Fruit fly (Drosophila melanogaster) whole organism, adult: ENCODE measurements around the gene CARPB.

Experiments
- CG11617 ChIP-seq: fragments of 200-800 bp; sonication (Bioruptor generic); optimal IDR thresholded peaks from 2 replicates; lab custom pipeline; 2017; ENCODE audit warnings: mild to moderate bottlenecking, missing biosample characterization, missing genetic modification reagents, missing genetic modification characterization
- CG12768 ChIP-seq: fragments of 200-800 bp; sonication (Bioruptor generic); optimal IDR thresholded peaks from 2 replicates; lab custom pipeline; 2017; ENCODE audit warnings: missing biosample characterization, missing genetic modification characterization, mild to moderate bottlenecking, moderate library complexity, missing genetic modification reagents
- CG14711 ChIP-seq: fragments of 200-800 bp; sonication (Bioruptor generic); optimal IDR thresholded peaks from 2 replicates; lab custom pipeline; 2018; ENCODE audit warnings: missing biosample characterization, mild to moderate bottlenecking, missing genetic modification characterization, moderate library complexity
- CG1620 ChIP-seq: fragments of 200-800 bp; sonication (Bioruptor generic); optimal IDR thresholded peaks from 2 replicates; lab custom pipeline; 2016; ENCODE audit warnings: missing biosample characterization, missing genetic modification characterization
- CG33017 ChIP-seq: fragments of 200-800 bp; sonication (Bioruptor generic); optimal IDR thresholded peaks from 2 replicates; lab custom pipeline; 2018; ENCODE audit warnings: missing biosample characterization, mild to moderate bottlenecking, missing genetic modification characterization, moderate library complexity
- CG5204 ChIP-seq: fragments of 200-800 bp; sonication (Bioruptor generic); optimal IDR thresholded peaks from 2 replicates; lab custom pipeline; 2016; ENCODE audit warnings: missing biosample characterization, missing genetic modification characterization
- CG7045 ChIP-seq: fragments of 200-800 bp; sonication (Bioruptor generic); optimal IDR thresholded peaks from 2 replicates; lab custom pipeline; 2017; ENCODE audit warnings: missing biosample characterization, mild to moderate bottlenecking, missing genetic modification characterization
- CG7101 ChIP-seq: fragments of 200-800 bp; sonication (Bioruptor generic); optimal IDR thresholded peaks from 2 replicates; lab custom pipeline; 2018; ENCODE audit warnings: missing biosample characterization, mild to moderate bottlenecking, missing genetic modification characterization, moderate library complexity
- Clk ChIP-seq: fragments of 200-800 bp; sonication (Bioruptor generic); optimal IDR thresholded peaks from 2 replicates; lab custom pipeline; 2017; ENCODE audit warnings: missing biosample characterization, missing genetic modification characterization
- Crg-1 ChIP-seq: fragments of 200-800 bp; sonication (Bioruptor generic); optimal IDR thresholded peaks from 2 replicates; lab custom pipeline; 2016; ENCODE audit warnings: missing biosample characterization, missing genetic modification characterization
- Hr96 ChIP-seq: fragments of 200-800 bp; sonication (Bioruptor generic); optimal IDR thresholded peaks from 2 replicates; lab custom pipeline; 2016; ENCODE audit warnings: missing biosample characterization, missing genetic modification characterization
- Mnt ChIP-seq: fragments of 200-800 bp; sonication (Bioruptor generic); optimal IDR thresholded peaks from 2 replicates; lab custom pipeline; 2016; ENCODE audit warnings: missing biosample characterization, mild to moderate bottlenecking, missing genetic modification characterization
- bab1 ChIP-seq: fragments of 200-800 bp; sonication (Bioruptor generic); optimal IDR thresholded peaks from 3 replicates; lab custom pipeline; 2019; ENCODE audit warnings: missing biosample characterization, mild to moderate bottlenecking, missing genetic modification characterization, moderate library complexity
- cic ChIP-seq: fragments of 200-800 bp; sonication (Bioruptor generic); optimal IDR thresholded peaks from 2 replicates; lab custom pipeline; 2017; ENCODE audit warnings: missing biosample characterization, mild to moderate bottlenecking, missing genetic modification characterization, moderate library complexity
- cnc ChIP-seq, 2 experiments: fragments of >200 bp; optimal IDR thresholded peaks; 2 replicates each; lab custom pipeline; 2017
- kay ChIP-seq: fragments of 200-800 bp; sonication (Bioruptor generic); peaks from one replicate; lab custom pipeline; 2016; ENCODE audit warnings: missing biosample characterization, missing genetic modification characterization, borderline replicate concordance
- ovo ChIP-seq: fragments of 200-800 bp; sonication (Bioruptor generic); optimal IDR thresholded peaks from 2 replicates; lab custom pipeline; 2016; ENCODE audit warnings: missing biosample characterization, missing genetic modification characterization
- pad ChIP-seq: fragments of 200-800 bp; sonication (Bioruptor generic); optimal IDR thresholded peaks from 3 replicates; lab custom pipeline; 2017; ENCODE audit warnings: missing biosample characterization, missing genetic modification characterization, mild to moderate bottlenecking, moderate library complexity, missing genetic modification reagents
- tj ChIP-seq: fragments of 200-800 bp; sonication (Bioruptor generic); optimal IDR thresholded peaks from 3 replicates; lab custom pipeline; 2017; ENCODE audit warnings: missing biosample characterization, mild to moderate bottlenecking, missing genetic modification characterization, moderate library complexity
- toe ChIP-seq: fragments of 200-800 bp; sonication (Bioruptor generic); optimal IDR thresholded peaks from 2 replicates; lab custom pipeline; 2016; ENCODE audit warnings: missing biosample characterization, missing genetic modification characterization

CARPB gene

DNA sequence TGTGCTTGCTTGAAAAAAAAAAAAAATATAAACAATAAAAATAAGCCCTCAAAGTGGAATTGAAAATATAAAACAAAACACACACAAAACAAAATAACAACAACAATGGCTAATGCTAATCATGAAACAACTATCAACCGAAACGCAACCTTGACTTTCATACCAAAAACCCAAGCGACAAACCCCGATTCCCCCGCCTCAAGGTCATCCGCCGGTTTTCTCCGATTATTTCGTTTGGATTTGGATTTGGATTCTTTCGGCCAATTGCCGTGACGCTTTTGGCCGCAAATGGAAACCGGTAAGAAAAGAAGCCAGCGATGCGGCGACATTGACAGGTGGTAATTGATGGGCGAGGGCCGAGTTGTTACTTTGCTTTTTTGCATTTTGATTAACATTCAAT is 114.6 kb downstream of the CARPB start:
- TF ChIP-seq CG5204 (GFP tag; lab: Kevin White, UChicago) = no peak
- no peak for TF ChIP-seq Crg-1
- no peak for TF ChIP-seq Hr96
- no peak for TF ChIP-seq cic (GFP tag; lab: Kevin White, UChicago)
- no peak for TF ChIP-seq toe (GFP tag; lab: Kevin White, UChicago)
- TF ChIP-seq tj = no peak
- no peak for TF ChIP-seq bab1 (GFP tag; lab: Kevin White, UChicago)
- TF ChIP-seq Clk (GFP tag; lab: Kevin White, UChicago) = no peak
- TF ChIP-seq CG7045 (GFP tag; lab: Kevin White, UChicago) = no peak
- no peak for TF ChIP-seq CG7101
- TF ChIP-seq cnc (optimal IDR thresholded peaks at IDR 0.05; lab: Kevin White, UChicago) = no peak
- TF ChIP-seq CG14711 = no peak
- TF ChIP-seq CG11617 (GFP tag; lab: Kevin White, UChicago) = no peak
- no peak for TF ChIP-seq ovo (GFP tag; lab: Kevin White, UChicago)
- TF ChIP-seq CG1620 (GFP tag; lab: Kevin White, UChicago) = no peak
- no peak for TF ChIP-seq pad
- no peak for TF ChIP-seq CG33017 (tag; lab: Kevin White, UChicago)

- no peak for TF ChIP-seq cnc (optimal IDR thresholded peaks at IDR 0.05; lab: Kevin White, UChicago)
- no peak for TF ChIP-seq kay (GFP tag; lab: Kevin White, UChicago)
- TF ChIP-seq CG11617 (GFP tag; lab: Kevin White, UChicago) = no peak
- no peak for TF ChIP-seq tj
- no peak for TF ChIP-seq CG5204 (GFP tag; lab: Kevin White, UChicago)
- TF ChIP-seq cic (GFP tag; lab: Kevin White, UChicago) = no peak
- no peak for TF ChIP-seq bab1 (GFP tag; lab: Kevin White, UChicago)
- no peak for TF ChIP-seq CG7101
- no peak for TF ChIP-seq ovo (GFP tag; lab: Kevin White, UChicago)
- no peak for TF ChIP-seq Clk (GFP tag; lab: Kevin White, UChicago)
- no peak for TF ChIP-seq CG7045 (GFP tag; lab: Kevin White, UChicago)
- TF ChIP-seq toe (GFP tag; lab: Kevin White, UChicago) = no peak
- TF ChIP-seq CG1620 (GFP tag; lab: Kevin White, UChicago) = no peak
- TF ChIP-seq Crg-1 = no peak
- TF ChIP-seq CG12768 = no peak
- TF ChIP-seq Mnt (GFP tag; lab: Kevin White, UChicago) = no peak
- TF ChIP-seq Hr96 = no peak
- TF ChIP-seq CG14711 = no peak
- no peak for TF ChIP-seq pad
Observed at dm6 chrX:9899535-9900179, 116.6 kb downstream of the CARPB start, which contains the start of gene CG15249. CG15249 (minus strand) TSS chrX:9899585.
